Fruit fly (Drosophila melanogaster) whole organism: ENCODE data around the gene VhaM9.7-d.

Experiments used
- psq ChIP-seq: fragments of >200 bp; optimal IDR thresholded peaks from 2 replicates; lab custom pipeline; 2017
- usp ChIP-seq: fragments of >200 bp; optimal IDR thresholded peaks from 2 replicates; lab custom pipeline; 2017; ENCODE audit warnings: missing biosample characterization, missing genetic modification characterization, mixed read lengths

DNA sequence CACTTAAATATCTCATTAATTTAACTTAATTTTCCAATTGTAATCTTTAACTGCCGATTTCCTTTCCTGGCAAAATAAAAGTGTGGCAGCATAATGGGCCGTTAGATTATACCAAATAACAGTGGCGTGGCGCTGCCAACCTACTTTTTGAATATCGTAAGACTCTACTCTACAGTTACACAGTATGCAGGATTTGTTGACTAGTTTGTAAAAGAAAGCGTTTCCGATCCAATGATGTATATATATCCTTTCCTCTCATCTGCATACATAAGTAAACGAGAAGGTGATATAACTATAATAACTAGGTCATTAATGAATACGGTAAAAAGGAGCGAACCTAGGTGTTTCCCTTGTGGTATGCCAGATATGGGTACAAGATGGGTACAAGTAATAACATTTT, 16.8 kb downstream of the VhaM9.7-d start, which contains the start of gene EMC2B:
- TF ChIP-seq psq (lab: Kevin White, UChicago): no peak
- TF ChIP-seq usp (GFP tag; lab: Kevin White, UChicago): no peak
